Worm (Caenorhabditis elegans) whole organism, young adult: ENCODE measurements around the gene lys-6.

Source experiments
- B0019.2 ChIP-seq: fragments of 200-800 bp; sonication (Bioruptor generic); conservative IDR thresholded peaks from 2 replicates; pipeline ENCODE4 v1.3.6; 2022; ENCODE audit warnings: missing genetic modification reagents, missing genetic modification characterization, missing compliant biosample characterization
- C06A6.2 ChIP-seq: fragments of 200-800 bp; sonication (Bioruptor generic); conservative IDR thresholded peaks from 2 replicates; pipeline ENCODE4 v1.3.6; 2022; ENCODE audit warnings: missing genetic modification characterization, missing compliant biosample characterization
- D2030.7 ChIP-seq: fragments of 200-800 bp; sonication (Bioruptor generic); IDR thresholded peaks from 2 replicates; pipeline ENCODE4 v1.3.6; 2022; ENCODE audit warnings: missing genetic modification reagents, missing genetic modification characterization, missing compliant biosample characterization
- F22D6.2 ChIP-seq: sonication (generic microtip); optimal IDR thresholded peaks from 2 replicates; lab custom pipeline; 2016; ENCODE audit warnings: mild to moderate bottlenecking, missing genetic modification characterization, missing compliant biosample characterization
- F39B2.1 ChIP-seq: fragments of 200-800 bp; sonication (Bioruptor generic); IDR thresholded peaks from 2 replicates; pipeline ENCODE4 v1.3.6; 2022; ENCODE audit warnings: missing genetic modification reagents, missing genetic modification characterization, missing compliant biosample characterization
- F49E8.2 ChIP-seq: sonication (generic microtip); optimal IDR thresholded peaks from 3 replicates; lab custom pipeline; 2017; ENCODE audit warnings: missing genetic modification characterization, mild to moderate bottlenecking, missing compliant biosample characterization, antibody characterized with exemption, moderate library complexity; ENCODE audit not compliant: insufficient read depth
- F57A8.1 ChIP-seq: fragments of 200-800 bp; sonication (Bioruptor generic); optimal IDR thresholded peaks from 2 replicates; lab custom pipeline; 2018; ENCODE audit warnings: mild to moderate bottlenecking, missing genetic modification characterization, moderate library complexity, missing compliant biosample characterization
- K12H6.12 ChIP-seq: fragments of 200-800 bp; sonication (Bioruptor generic); optimal IDR thresholded peaks from 2 replicates; lab custom pipeline; 2018; ENCODE audit warnings: mild to moderate bottlenecking, missing genetic modification characterization, missing compliant biosample characterization
- Y53F4B.3 ChIP-seq: fragments of 200-800 bp; sonication (Bioruptor generic); IDR thresholded peaks from 2 replicates; pipeline ENCODE4 v1.3.6; 2022; ENCODE audit warnings: missing genetic modification reagents, missing genetic modification characterization, missing compliant biosample characterization
- Y56A3A.18 ChIP-seq: fragments of 200-800 bp; sonication (Bioruptor generic); IDR thresholded peaks from 2 replicates; pipeline ENCODE4 v1.3.6; 2022; ENCODE audit warnings: missing genetic modification reagents, missing genetic modification characterization, missing compliant biosample characterization
- Y95B8A.8 ChIP-seq: fragments of 200-800 bp; sonication (Bioruptor generic); IDR thresholded peaks from 2 replicates; pipeline ENCODE4 v1.3.6; 2022; ENCODE audit warnings: missing genetic modification reagents, missing genetic modification characterization, missing compliant biosample characterization
- ZK185.1 ChIP-seq: sonication (generic microtip); optimal IDR thresholded peaks from 2 replicates; lab custom pipeline; 2016; ENCODE audit warnings: mild to moderate bottlenecking, missing genetic modification characterization, missing compliant biosample characterization; ENCODE audit not compliant: poor library complexity, severe bottlenecking
- akir-1 ChIP-seq: fragments of 200-800 bp; sonication (Bioruptor generic); optimal IDR thresholded peaks from 2 replicates; lab custom pipeline; 2018; ENCODE audit warnings: mild to moderate bottlenecking, missing genetic modification characterization, moderate library complexity, missing compliant biosample characterization
- ama-1 ChIP-seq, 3 experiments: fragments of 150-350 bp in 1 of 3; sonication (generic microtip) in 2 of 3; optimal IDR thresholded peaks; 2 replicates each; lab custom pipeline; 2014 to 2018; ENCODE audit warnings: missing biosample characterization in 2 of 3, missing genetic modification characterization in 2 of 3, missing genetic modification reagents in 2 of 3
- athp-1 ChIP-seq: sonication (generic microtip); optimal IDR thresholded peaks from 2 replicates; lab custom pipeline; 2017; ENCODE audit warnings: mild to moderate bottlenecking, missing genetic modification characterization, missing compliant biosample characterization
- attf-3 ChIP-seq: fragments of 200-800 bp; sonication (Bioruptor generic); conservative IDR thresholded peaks from 2 replicates; pipeline ENCODE4 v1.3.6; 2022; ENCODE audit warnings: missing genetic modification reagents, missing genetic modification characterization, missing compliant biosample characterization
- bed-1 ChIP-seq: fragments of 200-800 bp; sonication (Bioruptor generic); IDR thresholded peaks from 2 replicates; pipeline ENCODE4 v1.3.6; 2022; ENCODE audit warnings: missing genetic modification reagents, missing genetic modification characterization, missing compliant biosample characterization
- cebp-1 ChIP-seq, 2 experiments: fragments of 200-800 bp in 1 of 2; sonication (Bioruptor generic) in 1 of 2; sonication (generic microtip) in 1 of 2; IDR thresholded peaks in 1 of 2; optimal IDR thresholded peaks in 1 of 2; 2 replicates each; pipeline versions ENCODE4 v1.3.6 to Lab custom; 2017 to 2022; ENCODE audit warnings: missing compliant biosample characterization in 2 of 2, missing genetic modification characterization in 2 of 2, mild to moderate bottlenecking in 1 of 2, missing genetic modification reagents in 1 of 2, moderate library complexity in 1 of 2
- chd-7 ChIP-seq: sonication (generic microtip); optimal IDR thresholded peaks from 2 replicates; lab custom pipeline; 2016; ENCODE audit warnings: mild to moderate bottlenecking, missing genetic modification characterization, moderate library complexity, missing compliant biosample characterization
- dox-1 ChIP-seq: fragments of 200-800 bp; sonication (Bioruptor generic); IDR thresholded peaks from 2 replicates; pipeline ENCODE4 v1.3.6; 2022; ENCODE audit warnings: missing genetic modification reagents, missing genetic modification characterization, missing compliant biosample characterization
- dpl-1 ChIP-seq: fragments of 150-350 bp; optimal IDR thresholded peaks from 2 replicates; lab custom pipeline; 2014; ENCODE audit warnings: missing biosample characterization, missing genetic modification reagents, missing genetic modification characterization
- efl-1 ChIP-seq: fragments of 150-350 bp; optimal IDR thresholded peaks from 2 replicates; lab custom pipeline; 2014; ENCODE audit warnings: missing biosample characterization, missing genetic modification reagents, missing genetic modification characterization
- egl-44 ChIP-seq: fragments of 200-800 bp; sonication (Bioruptor generic); IDR thresholded peaks from 2 replicates; pipeline ENCODE4 v1.3.6; 2022; ENCODE audit warnings: missing genetic modification reagents, missing genetic modification characterization, missing compliant biosample characterization
- hmg-1.2 ChIP-seq: fragments of 200-800 bp; sonication (Bioruptor generic); IDR thresholded peaks from 2 replicates; pipeline ENCODE4 v1.3.6; 2022; ENCODE audit warnings: missing genetic modification reagents, missing genetic modification characterization, missing compliant biosample characterization
- hmg-20 ChIP-seq: fragments of 200-800 bp; sonication (Bioruptor generic); IDR thresholded peaks from 2 replicates; pipeline ENCODE4 v1.3.6; 2022; ENCODE audit warnings: missing genetic modification reagents, missing genetic modification characterization, missing compliant biosample characterization
- lin-54 ChIP-seq: fragments of 200-800 bp; sonication (Bioruptor generic); optimal IDR thresholded peaks from 2 replicates; lab custom pipeline; 2018; ENCODE audit warnings: mild to moderate bottlenecking, missing genetic modification characterization, missing compliant biosample characterization
- lir-1 ChIP-seq: fragments of 200-800 bp; sonication (Bioruptor generic); conservative IDR thresholded peaks from 2 replicates; pipeline ENCODE4 v1.3.6; 2022; ENCODE audit warnings: missing genetic modification reagents, missing genetic modification characterization, missing compliant biosample characterization
- lsy-27 ChIP-seq: sonication (generic microtip); optimal IDR thresholded peaks from 2 replicates; lab custom pipeline; 2017; ENCODE audit warnings: missing genetic modification characterization, mild to moderate bottlenecking, missing compliant biosample characterization, antibody characterized with exemption, missing genotype, borderline replicate concordance; ENCODE audit not compliant: insufficient read depth
- madf-6 ChIP-seq: fragments of 200-800 bp; sonication (Bioruptor generic); IDR thresholded peaks from 2 replicates; pipeline ENCODE4 v1.3.6; 2022; ENCODE audit warnings: missing genetic modification reagents, missing genetic modification characterization, missing compliant biosample characterization
- mcd-1 ChIP-seq: fragments of 200-800 bp; sonication (Bioruptor generic); IDR thresholded peaks from 2 replicates; pipeline ENCODE4 v1.3.6; 2022; ENCODE audit warnings: missing genetic modification reagents, missing genetic modification characterization, missing compliant biosample characterization
- mes-4 ChIP-seq: sonication (generic microtip); optimal IDR thresholded peaks from 2 replicates; lab custom pipeline; 2016; ENCODE audit warnings: missing genotype, missing genetic modification characterization, missing compliant biosample characterization
- nhr-27 ChIP-seq: fragments of 200-800 bp; sonication (Bioruptor generic); optimal IDR thresholded peaks from 2 replicates; lab custom pipeline; 2018; ENCODE audit warnings: mild to moderate bottlenecking, missing genetic modification characterization, moderate library complexity, missing compliant biosample characterization
- pha-4 ChIP-seq: fragments of 150-350 bp; sonication (generic microtip); optimal IDR thresholded peaks from 2 replicates; lab custom pipeline; 2014; ENCODE audit warnings: missing biosample characterization, missing genetic modification reagents, missing genetic modification characterization
- repo-1 ChIP-seq: sonication (generic microtip); optimal IDR thresholded peaks from 2 replicates; lab custom pipeline; 2017; ENCODE audit warnings: mild to moderate bottlenecking, missing genetic modification characterization, missing compliant biosample characterization
- sdz-38 ChIP-seq: sonication (generic microtip); optimal IDR thresholded peaks from 2 replicates; lab custom pipeline; 2016; ENCODE audit warnings: missing genotype, missing genetic modification characterization, missing compliant biosample characterization
- snpc-1.3 ChIP-seq: sonication (generic microtip); optimal IDR thresholded peaks from 2 replicates; lab custom pipeline; 2017; ENCODE audit warnings: missing genetic modification characterization, mild to moderate bottlenecking, missing compliant biosample characterization, antibody characterized with exemption, moderate library complexity, missing genotype, missing genetic modification reagents; ENCODE audit not compliant: insufficient read depth
- snpc-3.4 ChIP-seq: sonication (generic microtip); optimal IDR thresholded peaks from 2 replicates; lab custom pipeline; 2017; ENCODE audit warnings: missing genetic modification characterization, mild to moderate bottlenecking, missing compliant biosample characterization, antibody characterized with exemption, moderate library complexity, missing genotype, missing genetic modification reagents
- snpc-4 ChIP-seq, 5 experiments: fragments of 150-350 bp in 1 of 5; sonication (generic microtip) in 4 of 5; optimal IDR thresholded peaks; 2 replicates each; lab custom pipeline; 2014 to 2018; ENCODE audit warnings: missing genetic modification characterization in 5 of 5, missing biosample characterization in 3 of 5, antibody characterized with exemption in 2 of 5, mild to moderate bottlenecking in 2 of 5, missing compliant biosample characterization in 2 of 5, missing genotype in 2 of 5, moderate library complexity in 2 of 5, missing genetic modification reagents in 1 of 5
- sptf-2 ChIP-seq: fragments of 200-800 bp; sonication (Bioruptor generic); optimal IDR thresholded peaks from 2 replicates; lab custom pipeline; 2018; ENCODE audit warnings: mild to moderate bottlenecking, missing genetic modification characterization, missing compliant biosample characterization
- tbx-9 ChIP-seq: sonication (generic microtip); optimal IDR thresholded peaks from 2 replicates; lab custom pipeline; 2016; ENCODE audit warnings: borderline replicate concordance, missing genetic modification characterization, inconsistent platforms, missing compliant biosample characterization
- tlf-1 ChIP-seq: fragments of 200-800 bp; sonication (Bioruptor generic); optimal IDR thresholded peaks from 2 replicates; lab custom pipeline; 2018; ENCODE audit warnings: mild to moderate bottlenecking, missing genetic modification characterization, missing compliant biosample characterization
- xnd-1 ChIP-seq: sonication (generic microtip); optimal IDR thresholded peaks from 2 replicates; lab custom pipeline; 2016; ENCODE audit warnings: missing genotype, missing genetic modification reagents, missing genetic modification characterization, missing compliant biosample characterization
- zim-3 ChIP-seq: sonication (generic microtip); optimal IDR thresholded peaks from 2 replicates; lab custom pipeline; 2017; ENCODE audit warnings: mild to moderate bottlenecking, missing genetic modification characterization, moderate library complexity, missing compliant biosample characterization
- ztf-22 ChIP-seq: fragments of 200-800 bp; sonication (Bioruptor generic); optimal IDR thresholded peaks from 2 replicates; lab custom pipeline; 2018; ENCODE audit warnings: mild to moderate bottlenecking, missing genetic modification characterization, moderate library complexity, missing compliant biosample characterization
- ztf-25 ChIP-seq: fragments of 200-800 bp; sonication (Bioruptor generic); IDR thresholded peaks from 2 replicates; pipeline ENCODE4 v1.3.6; 2022; ENCODE audit warnings: missing genetic modification reagents, missing genetic modification characterization, missing compliant biosample characterization

Gene lys-6

ce11 chrIV:11601721-11602405 lies 25.9 kb downstream of the lys-6 start (continued):
- TF ChIP-seq madf-6 (GFP tag; lab: Robert Waterston, UW) (peak; percentile 72), dox-1 (GFP tag; lab: Robert Waterston, UW) (peak; percentile 62; the same call in 1 of the 2 replicates), chd-7 (tag; lab: Kevin White, UChicago) (peak; percentile 5), hmg-20 (GFP tag; lab: Robert Waterston, UW) (0 out of 2 replicates have a peak, but pooled peaks have one; percentile 32), dpl-1 (GFP tag; lab: Kevin White, UChicago) (no peak), cebp-1 (GFP tag; IDR thresholded peaks at IDR 0.05; lab: Robert Waterston, UW) (no peak), cebp-1 (tag; optimal IDR thresholded peaks at IDR 0.05; lab: Kevin White, UChicago) (peak; percentile 57), lin-54 (peak; percentile 36), egl-44 (GFP tag; lab: Robert Waterston, UW) (no peak), athp-1 (no peak), ZK185.1 (tag; lab: Kevin White, UChicago) (peak; percentile 62), xnd-1 (peak; percentile 24), mcd-1 (GFP tag; lab: Robert Waterston, UW) (peak; percentile 71), snpc-1.3 (tag; lab: Kevin White, UChicago) (peak; percentile 79), zim-3 (no peak), ama-1 (optimal IDR thresholded peaks at IDR 0.05; lab: Kevin White, UChicago) (no peak), ama-1 (GFP tag; optimal IDR thresholded peaks at IDR 0.05; lab: Kevin White, UChicago) (peak; percentile 47 to 51), D2030.7 (GFP tag; lab: Robert Waterston, UW) (peak; percentile 72), K12H6.12 (tag; lab: Kevin White, UChicago) (peak; percentile 15), ztf-22 (GFP tag; lab: Kevin White, UChicago) (no peak), Y53F4B.3 (GFP tag; lab: Robert Waterston, UW) (no peak), pha-4 (tag; lab: Kevin White, UChicago) (peak; percentile 19), Y95B8A.8 (GFP tag; lab: Robert Waterston, UW) (no peak), snpc-3.4 (tag; lab: Kevin White, UChicago) (peak; percentile 80), hmg-1.2 (peak; percentile 76), C06A6.2 (GFP tag; lab: Robert Waterston, UW) (no peak), F57A8.1 (GFP tag; lab: Kevin White, UChicago) (no peak), lir-1 (GFP tag; lab: Robert Waterston, UW) (no peak; the same call in 1 of the 2 replicates), F39B2.1 (GFP tag; lab: Robert Waterston, UW) (no peak), F49E8.2 (tag; lab: Kevin White, UChicago) (peak; percentile 78), akir-1 (GFP tag; lab: Kevin White, UChicago) (no peak), efl-1 (GFP tag; lab: Kevin White, UChicago) (no peak), snpc-4 (GFP tag; optimal IDR thresholded peaks at IDR 0.05; lab: Kevin White, UChicago) (no peak), snpc-4 (tag; optimal IDR thresholded peaks at IDR 0.05; lab: Kevin White, UChicago) (peak; percentile 25 to 57 (median 36)), lsy-27 (tag; lab: Kevin White, UChicago) (peak; percentile 23), F22D6.2 (tag; lab: Kevin White, UChicago) (no peak), tbx-9 (tag; lab: Kevin White, UChicago) (no peak), Y56A3A.18 (GFP tag; lab: Robert Waterston, UW) (no peak), ztf-25 (GFP tag; lab: Robert Waterston, UW) (no peak), attf-3 (GFP tag; lab: Robert Waterston, UW) (no peak; the same call in 1 of the 2 replicates), tlf-1 (GFP tag; lab: Kevin White, UChicago) (peak; percentile 35), mes-4 (tag; lab: Kevin White, UChicago) (no peak), sdz-38 (no peak), nhr-27 (tag; lab: Kevin White, UChicago) (no peak), B0019.2 (GFP tag; lab: Robert Waterston, UW) (no peak), repo-1 (tag; lab: Kevin White, UChicago) (peak; percentile 54), bed-1 (GFP tag; lab: Robert Waterston, UW) (no peak), sptf-2 (GFP tag; lab: Kevin White, UChicago) (no peak)
